Worm (Caenorhabditis elegans) whole organism, young adult: Measurements from ENCODE around the gene fbxa-111.
"Not testable (repeated sequence)": the region's sequence is repeated elsewhere in the genome, so short reads cannot be mapped to it uniquely, and the experiment has no call there.

Experiments used
- B0035.1 ChIP-seq: sonication (generic microtip); optimal IDR thresholded peaks from 2 replicates; lab custom pipeline; 2016; ENCODE audit warnings: missing genetic modification characterization, mild to moderate bottlenecking, missing compliant biosample characterization, missing genotype, missing genetic modification reagents
- F49E8.2 ChIP-seq: sonication (generic microtip); optimal IDR thresholded peaks from 3 replicates; lab custom pipeline; 2017; ENCODE audit warnings: missing genetic modification characterization, mild to moderate bottlenecking, missing compliant biosample characterization, antibody characterized with exemption, moderate library complexity; ENCODE audit not compliant: insufficient read depth
- F57C9.4 ChIP-seq: sonication (generic microtip); optimal IDR thresholded peaks from 2 replicates; lab custom pipeline; 2017; ENCODE audit warnings: mild to moderate bottlenecking, missing genetic modification characterization, missing compliant biosample characterization
- K11D2.4 ChIP-seq: fragments of 200-800 bp; sonication (Bioruptor generic); IDR thresholded peaks from 2 replicates; pipeline ENCODE4 v1.3.6; 2022; ENCODE audit warnings: missing genetic modification reagents, missing genetic modification characterization, missing compliant biosample characterization
- Y53F4B.3 ChIP-seq: fragments of 200-800 bp; sonication (Bioruptor generic); IDR thresholded peaks from 2 replicates; pipeline ENCODE4 v1.3.6; 2022; ENCODE audit warnings: missing genetic modification reagents, missing genetic modification characterization, missing compliant biosample characterization
- Y53G8AR.9 ChIP-seq: fragments of 200-800 bp; sonication (Bioruptor generic); conservative IDR thresholded peaks from 2 replicates; pipeline ENCODE4 v1.3.6; 2022; ENCODE audit warnings: missing genetic modification reagents, missing genetic modification characterization, missing compliant biosample characterization
- aptf-2 ChIP-seq: fragments of 200-800 bp; sonication (Bioruptor generic); conservative IDR thresholded peaks from 2 replicates; pipeline ENCODE4 v1.3.6; 2022; ENCODE audit warnings: missing genetic modification reagents, missing genetic modification characterization, missing compliant biosample characterization
- aptf-3 ChIP-seq: fragments of 200-800 bp; sonication (Bioruptor generic); IDR thresholded peaks from 2 replicates; pipeline ENCODE4 v1.3.6; 2022; ENCODE audit warnings: missing genetic modification characterization, missing compliant biosample characterization
- atf-7 ChIP-seq: sonication (generic microtip); optimal IDR thresholded peaks from 2 replicates; lab custom pipeline; 2017; ENCODE audit warnings: mild to moderate bottlenecking, missing genetic modification characterization, missing compliant biosample characterization
- athp-1 ChIP-seq: sonication (generic microtip); optimal IDR thresholded peaks from 2 replicates; lab custom pipeline; 2017; ENCODE audit warnings: mild to moderate bottlenecking, missing genetic modification characterization, missing compliant biosample characterization
- attf-6 ChIP-seq: fragments of 200-800 bp; sonication (Bioruptor generic); IDR thresholded peaks from 2 replicates; pipeline ENCODE4 v1.3.6; 2022; ENCODE audit warnings: missing genetic modification reagents, missing genetic modification characterization, missing compliant biosample characterization
- cebp-2 ChIP-seq: fragments of 200-800 bp; sonication (Bioruptor generic); IDR thresholded peaks from 2 replicates; pipeline ENCODE4 v1.3.6; 2022; ENCODE audit warnings: missing genetic modification characterization, missing compliant biosample characterization
- ceh-40 ChIP-seq: fragments of 200-800 bp; sonication (Bioruptor generic); IDR thresholded peaks from 2 replicates; pipeline ENCODE4 v1.3.6; 2022; ENCODE audit warnings: missing genetic modification characterization, missing compliant biosample characterization
- dpl-1 ChIP-seq: fragments of 150-350 bp; optimal IDR thresholded peaks from 2 replicates; lab custom pipeline; 2014; ENCODE audit warnings: missing biosample characterization, missing genetic modification reagents, missing genetic modification characterization
- efl-1 ChIP-seq: fragments of 150-350 bp; optimal IDR thresholded peaks from 2 replicates; lab custom pipeline; 2014; ENCODE audit warnings: missing biosample characterization, missing genetic modification reagents, missing genetic modification characterization
- ets-4 ChIP-seq: fragments of 200-800 bp; sonication (Bioruptor generic); optimal IDR thresholded peaks from 2 replicates; lab custom pipeline; 2018; ENCODE audit warnings: mild to moderate bottlenecking, missing genetic modification characterization, missing compliant biosample characterization
- hlh-12 ChIP-seq: sonication (generic microtip); optimal IDR thresholded peaks from 2 replicates; lab custom pipeline; 2016; ENCODE audit warnings: missing genetic modification characterization, missing compliant biosample characterization
- hmg-20 ChIP-seq: fragments of 200-800 bp; sonication (Bioruptor generic); IDR thresholded peaks from 2 replicates; pipeline ENCODE4 v1.3.6; 2022; ENCODE audit warnings: missing genetic modification reagents, missing genetic modification characterization, missing compliant biosample characterization
- let-526 ChIP-seq: fragments of 200-800 bp; sonication (Bioruptor generic); IDR thresholded peaks from 2 replicates; pipeline ENCODE4 v1.3.6; 2022; ENCODE audit warnings: missing genetic modification reagents, missing genetic modification characterization, missing compliant biosample characterization
- lir-1 ChIP-seq: fragments of 200-800 bp; sonication (Bioruptor generic); conservative IDR thresholded peaks from 2 replicates; pipeline ENCODE4 v1.3.6; 2022; ENCODE audit warnings: missing genetic modification reagents, missing genetic modification characterization, missing compliant biosample characterization
- lsy-27 ChIP-seq: sonication (generic microtip); optimal IDR thresholded peaks from 2 replicates; lab custom pipeline; 2017; ENCODE audit warnings: missing genetic modification characterization, mild to moderate bottlenecking, missing compliant biosample characterization, antibody characterized with exemption, missing genotype, borderline replicate concordance; ENCODE audit not compliant: insufficient read depth
- madf-10 ChIP-seq: sonication (generic microtip); optimal IDR thresholded peaks from 2 replicates; lab custom pipeline; 2016; ENCODE audit warnings: mild to moderate bottlenecking, missing genetic modification characterization, missing compliant biosample characterization
- madf-3 ChIP-seq: fragments of 200-800 bp; sonication (Bioruptor generic); IDR thresholded peaks from 2 replicates; pipeline ENCODE4 v1.3.6; 2022; ENCODE audit warnings: missing genetic modification reagents, missing genetic modification characterization, missing compliant biosample characterization
- madf-6 ChIP-seq: fragments of 200-800 bp; sonication (Bioruptor generic); IDR thresholded peaks from 2 replicates; pipeline ENCODE4 v1.3.6; 2022; ENCODE audit warnings: missing genetic modification reagents, missing genetic modification characterization, missing compliant biosample characterization
- madf-8 ChIP-seq: fragments of 200-800 bp; sonication (Bioruptor generic); conservative IDR thresholded peaks from 2 replicates; pipeline ENCODE4 v1.3.6; 2022; ENCODE audit warnings: missing genetic modification reagents, missing genetic modification characterization, missing compliant biosample characterization
- mxl-1 ChIP-seq: sonication (generic microtip); optimal IDR thresholded peaks from 2 replicates; lab custom pipeline; 2016; ENCODE audit warnings: missing genetic modification characterization, missing compliant biosample characterization
- nhr-179 ChIP-seq: sonication (generic microtip); optimal IDR thresholded peaks from 2 replicates; lab custom pipeline; 2016; ENCODE audit warnings: mild to moderate bottlenecking, missing genetic modification characterization, missing compliant biosample characterization
- nhr-80 ChIP-seq: sonication (generic microtip); optimal IDR thresholded peaks from 2 replicates; lab custom pipeline; 2016; ENCODE audit warnings: missing genetic modification characterization, missing compliant biosample characterization
- pha-4 ChIP-seq: fragments of 150-350 bp; sonication (generic microtip); optimal IDR thresholded peaks from 2 replicates; lab custom pipeline; 2014; ENCODE audit warnings: missing biosample characterization, missing genetic modification reagents, missing genetic modification characterization
- repo-1 ChIP-seq: sonication (generic microtip); optimal IDR thresholded peaks from 2 replicates; lab custom pipeline; 2017; ENCODE audit warnings: mild to moderate bottlenecking, missing genetic modification characterization, missing compliant biosample characterization
- rpc-1 ChIP-seq, 2 experiments: fragments of 150-350 bp in 1 of 2; sonication (generic microtip) in 1 of 2; optimal IDR thresholded peaks; 2 replicates each; lab custom pipeline; 2014 to 2018; ENCODE audit warnings: missing biosample characterization in 1 of 2, missing genetic modification characterization in 1 of 2, missing genetic modification reagents in 1 of 2, missing genotype in 1 of 2
- sea-2 ChIP-seq: fragments of 200-800 bp; sonication (Bioruptor generic); IDR thresholded peaks from 2 replicates; pipeline ENCODE4 v1.3.6; 2022; ENCODE audit warnings: missing genetic modification characterization, missing compliant biosample characterization
- snpc-1.1 ChIP-seq: sonication (generic microtip); optimal IDR thresholded peaks from 2 replicates; lab custom pipeline; 2017; ENCODE audit warnings: missing genetic modification characterization, mild to moderate bottlenecking, missing compliant biosample characterization, antibody characterized with exemption, moderate library complexity, missing genotype, missing genetic modification reagents; ENCODE audit not compliant: insufficient read depth
- snpc-1.3 ChIP-seq: sonication (generic microtip); optimal IDR thresholded peaks from 2 replicates; lab custom pipeline; 2017; ENCODE audit warnings: missing genetic modification characterization, mild to moderate bottlenecking, missing compliant biosample characterization, antibody characterized with exemption, moderate library complexity, missing genotype, missing genetic modification reagents; ENCODE audit not compliant: insufficient read depth
- snpc-3.4 ChIP-seq: sonication (generic microtip); optimal IDR thresholded peaks from 2 replicates; lab custom pipeline; 2017; ENCODE audit warnings: missing genetic modification characterization, mild to moderate bottlenecking, missing compliant biosample characterization, antibody characterized with exemption, moderate library complexity, missing genotype, missing genetic modification reagents
- snpc-4 ChIP-seq, 5 experiments: fragments of 150-350 bp in 1 of 5; sonication (generic microtip) in 4 of 5; optimal IDR thresholded peaks; 2 replicates each; lab custom pipeline; 2014 to 2018; ENCODE audit warnings: missing genetic modification characterization in 5 of 5, missing biosample characterization in 3 of 5, antibody characterized with exemption in 2 of 5, mild to moderate bottlenecking in 2 of 5, missing compliant biosample characterization in 2 of 5, missing genotype in 2 of 5, moderate library complexity in 2 of 5, missing genetic modification reagents in 1 of 5
- tbp1 ChIP-seq: fragments of 200-800 bp; sonication (Bioruptor generic); optimal IDR thresholded peaks from 2 replicates; lab custom pipeline; 2018; ENCODE audit warnings: mild to moderate bottlenecking, missing genetic modification characterization, missing compliant biosample characterization
- tlf-1 ChIP-seq: fragments of 200-800 bp; sonication (Bioruptor generic); optimal IDR thresholded peaks from 2 replicates; lab custom pipeline; 2018; ENCODE audit warnings: mild to moderate bottlenecking, missing genetic modification characterization, missing compliant biosample characterization
- unc-130 ChIP-seq: sonication (generic microtip); optimal IDR thresholded peaks from 2 replicates; lab custom pipeline; 2016; ENCODE audit warnings: missing genetic modification reagents, missing genetic modification characterization, missing compliant biosample characterization
- xnd-1 ChIP-seq: sonication (generic microtip); optimal IDR thresholded peaks from 2 replicates; lab custom pipeline; 2016; ENCODE audit warnings: missing genotype, missing genetic modification reagents, missing genetic modification characterization, missing compliant biosample characterization

Gene fbxa-111

DNA sequence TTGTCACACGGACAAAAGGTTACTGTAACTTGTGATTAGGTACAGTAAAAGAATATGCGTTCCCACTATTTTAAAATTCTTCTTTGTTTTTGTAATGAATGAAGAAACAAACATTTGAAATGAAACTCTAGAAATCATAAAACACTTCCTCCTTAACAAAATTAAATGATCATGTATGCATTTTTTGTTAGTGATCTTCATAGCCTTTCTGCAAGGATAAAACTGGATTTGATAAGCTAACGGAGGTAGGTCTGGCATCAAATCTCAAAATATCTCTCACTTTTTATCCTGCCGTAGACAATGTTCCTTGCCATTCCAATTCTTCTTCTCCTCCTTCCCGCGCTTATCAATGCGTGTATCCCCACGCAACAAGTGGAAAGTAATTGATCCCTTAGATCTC lies 2.0 kb upstream of the fbxa-111 start, which contains the start of gene clec-238:
clec-238 (plus strand) TSS at position 301 of the 400 bp plus-strand sequence.
- no peak for TF ChIP-seq aptf-3 (GFP tag; lab: Robert Waterston, UW)
- TF ChIP-seq tbp1 (GFP tag; lab: Kevin White, UChicago) = no peak
- TF ChIP-seq tlf-1 (GFP tag; lab: Kevin White, UChicago) = no peak
- no peak for TF ChIP-seq lir-1 (GFP tag; lab: Robert Waterston, UW)
- no peak for TF ChIP-seq rpc-1 (optimal IDR thresholded peaks at IDR 0.05; lab: Kevin White, UChicago)
- no peak for TF ChIP-seq rpc-1 (tag; optimal IDR thresholded peaks at IDR 0.05; lab: Kevin White, UChicago)
- no peak for TF ChIP-seq Y53F4B.3 (GFP tag; lab: Robert Waterston, UW)
- TF ChIP-seq ceh-40 (GFP tag; lab: Robert Waterston, UW) = no peak
- no peak for TF ChIP-seq athp-1 (tag; lab: Kevin White, UChicago)
- TF ChIP-seq sea-2 (GFP tag; lab: Robert Waterston, UW) = no peak
- no peak for TF ChIP-seq snpc-1.3 (tag; lab: Kevin White, UChicago)
- no peak for TF ChIP-seq Y53G8AR.9 (GFP tag; lab: Robert Waterston, UW)
- TF ChIP-seq, all 124 proteins: peak for 0

- TF ChIP-seq pha-4 (no peak), madf-6 (GFP tag; lab: Robert Waterston, UW) (peak; percentile 90), madf-3 (GFP tag; lab: Robert Waterston, UW) (0 out of 2 replicates have a peak, but pooled peaks have one; percentile 42), snpc-4 (GFP tag; optimal IDR thresholded peaks at IDR 0.05; lab: Kevin White, UChicago) (no peak), snpc-4 (tag; optimal IDR thresholded peaks at IDR 0.05; lab: Kevin White, UChicago) (peak in 1 of 4 experiments; percentile 40), aptf-2 (GFP tag; lab: Robert Waterston, UW) (no peak), xnd-1 (tag; lab: Kevin White, UChicago) (peak; percentile 84), efl-1 (GFP tag; lab: Kevin White, UChicago) (peak; percentile 79), attf-6 (GFP tag; lab: Robert Waterston, UW) (peak; percentile 78), hlh-12 (tag; lab: Kevin White, UChicago) (no peak), madf-8 (GFP tag; lab: Robert Waterston, UW) (peak; percentile 78), mxl-1 (tag; lab: Kevin White, UChicago) (no peak), dpl-1 (peak; percentile 38)
- TF ChIP-seq, all 124 proteins: peak for 8
These were observed 527 bp upstream of the fbxa-111 start for ce11 chrV:16950036-16950435.

ce11 chrV:16948011-16948410 lies 1.5 kb downstream of the fbxa-111 start, which contains the start of gene fbxa-112:
fbxa-112 (minus strand) TSS chrV:16948111.
- TF ChIP-seq madf-10 (tag; lab: Kevin White, UChicago); B0035.1; tlf-1 (GFP tag; lab: Kevin White, UChicago): not testable (repeated sequence)

ce11 chrV:16938731-16939130 lies 10.8 kb downstream of the fbxa-111 start, which contains the start of gene fbxa-148:
fbxa-148 (plus strand) TSS chrV:16939031.
- TF ChIP-seq nhr-179 (tag; lab: Kevin White, UChicago); let-526 (GFP tag; lab: Robert Waterston, UW); tlf-1 (GFP tag; lab: Kevin White, UChicago): not testable (repeated sequence)

DNA sequence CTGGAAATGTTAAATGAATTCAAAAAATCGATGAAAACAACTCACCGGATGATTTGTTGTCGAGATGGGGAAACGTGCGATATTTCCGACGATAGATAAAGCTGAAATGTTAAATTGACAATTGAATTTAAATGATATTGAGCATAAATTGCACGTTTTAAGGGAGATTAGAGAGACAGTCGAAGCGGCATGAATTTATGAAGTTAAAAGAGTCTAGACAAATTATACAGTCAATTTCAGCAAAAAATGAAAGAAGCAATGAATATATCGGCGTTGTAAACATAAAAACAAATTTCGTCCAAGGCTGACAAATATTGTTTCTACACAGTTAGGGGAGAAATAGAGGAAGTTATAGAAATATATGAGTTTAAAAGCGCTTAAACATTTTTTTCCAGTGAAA lies 22.2 kb downstream of the fbxa-111 start, which contains the start of gene Y102A5C.36:
Y102A5C.36 (minus strand) TSS at position 101 of the 400 bp plus-strand sequence.
- TF ChIP-seq cebp-2 (GFP tag; lab: Robert Waterston, UW) (no peak), repo-1 (tag; lab: Kevin White, UChicago) (no peak), ets-4 (GFP tag; lab: Kevin White, UChicago) (no peak), unc-130 (GFP tag; lab: Kevin White, UChicago) (no peak), Y53G8AR.9 (GFP tag; lab: Robert Waterston, UW) (no peak), F57C9.4 (no peak), tlf-1 (GFP tag; lab: Kevin White, UChicago) (no peak), xnd-1 (tag; lab: Kevin White, UChicago) (no peak), atf-7 (no peak), F49E8.2 (tag; lab: Kevin White, UChicago) (no peak), K11D2.4 (GFP tag; lab: Robert Waterston, UW) (no peak), snpc-1.1 (tag; lab: Kevin White, UChicago) (no peak), nhr-80 (tag; lab: Kevin White, UChicago) (no peak), tbp1 (GFP tag; lab: Kevin White, UChicago) (no peak), snpc-3.4 (tag; lab: Kevin White, UChicago) (no peak), hmg-20 (GFP tag; lab: Robert Waterston, UW) (no peak), lsy-27 (tag; lab: Kevin White, UChicago) (no peak)
